Worm (Caenorhabditis elegans) whole organism, L1 larva: ENCODE data around the gene nhr-5.

ENCODE experiments used
- ceh-63 ChIP-seq: fragments of 200-800 bp; sonication (Bioruptor generic); optimal IDR thresholded peaks from 2 replicates; lab custom pipeline; 2018; ENCODE audit warnings: mild to moderate bottlenecking, missing genetic modification characterization, missing compliant biosample characterization
- ceh-88 ChIP-seq: fragments of 200-800 bp; sonication (Bioruptor generic); IDR thresholded peaks from 2 replicates; pipeline ENCODE4 v1.3.6; 2022; ENCODE audit warnings: missing genetic modification characterization, missing compliant biosample characterization
- fos-1 ChIP-seq: fragments of 150-350 bp; optimal IDR thresholded peaks from 2 replicates; lab custom pipeline; 2014; ENCODE audit warnings: missing biosample characterization, missing genetic modification characterization
- nhr-76 ChIP-seq: sonication (generic microtip); optimal IDR thresholded peaks from 2 replicates; lab custom pipeline; 2017; ENCODE audit warnings: missing biosample characterization, missing genetic modification characterization
- sox-4 ChIP-seq: sonication (generic microtip); optimal IDR thresholded peaks from 2 replicates; lab custom pipeline; 2016; ENCODE audit warnings: missing genetic modification characterization, missing compliant biosample characterization

- no peak for TF ChIP-seq fos-1 (tag; lab: Kevin White, UChicago)
- no peak for TF ChIP-seq nhr-76 (tag; lab: Kevin White, UChicago)
- no peak for TF ChIP-seq ceh-88 (GFP tag; lab: Robert Waterston, UW)
- TF ChIP-seq sox-4 (tag; lab: Kevin White, UChicago) = no peak
- no peak for TF ChIP-seq ceh-63 (GFP tag; lab: Kevin White, UChicago)
Measured at ce11 chrIV:15453137-15453788, 53.2 kb downstream of the nhr-5 start, which contains the start of gene gtf-2H4.
